Fruit fly (Drosophila melanogaster) ovary, adult (tissue): ENCODE data around the gene CG10435.

Experiments
- CG17801 ChIP-seq: fragments of 200-800 bp; optimal IDR thresholded peaks from 2 replicates; lab custom pipeline; 2019; ENCODE audit warnings: missing biosample characterization, mild to moderate bottlenecking, missing genetic modification characterization, moderate library complexity; ENCODE audit not compliant: partially characterized antibody

Gene CG10435

DNA sequence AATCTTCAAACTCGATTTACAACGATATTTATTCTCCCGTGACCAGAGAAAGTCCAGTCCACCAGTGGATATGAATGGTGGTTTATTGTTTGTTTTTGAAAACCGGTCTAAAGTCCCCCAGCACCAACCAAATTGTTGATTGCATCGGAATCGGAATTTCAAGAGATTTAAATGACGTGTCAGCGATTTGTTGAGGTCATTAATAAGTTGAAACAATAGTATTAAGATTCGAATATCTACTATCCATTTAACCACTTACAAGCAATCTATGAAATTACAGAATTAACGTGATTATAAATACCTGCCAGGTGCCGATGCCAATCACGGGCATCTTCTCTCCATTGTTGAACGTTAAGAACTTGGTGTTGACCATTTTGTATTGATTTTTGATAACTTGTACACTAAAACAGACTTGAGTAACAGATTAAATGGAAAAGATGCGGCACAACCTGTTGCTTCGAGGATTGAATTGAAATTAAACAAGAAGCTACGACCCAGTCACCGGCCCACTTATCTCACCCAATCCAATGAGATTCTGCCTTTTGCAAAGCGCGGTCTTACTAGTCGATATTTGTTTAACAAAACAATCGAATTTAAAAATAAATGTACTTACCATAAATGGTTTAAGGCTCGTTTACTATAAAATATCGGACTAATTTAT is 5.3 kb downstream of the CG10435 start, which contains the start of gene CG2767:
Gene CG2767, minus strand, starts transcription at position 516 of the 661 bp plus-strand sequence.
- TF ChIP-seq CG17801 (GFP tag; lab: Kevin White, UChicago): no peak

dm6 chr3R:8001074-8001669 is 11.8 kb downstream of the CG10435 start, which contains the start of the genes Kmn2 and CG2698:
Gene Kmn2 (minus strand): TSS chr3R:8001309.
Gene CG2698 (plus strand): TSS chr3R:8001562.
- TF ChIP-seq CG17801 (GFP tag; lab: Kevin White, UChicago): peak; percentile 90

DNA sequence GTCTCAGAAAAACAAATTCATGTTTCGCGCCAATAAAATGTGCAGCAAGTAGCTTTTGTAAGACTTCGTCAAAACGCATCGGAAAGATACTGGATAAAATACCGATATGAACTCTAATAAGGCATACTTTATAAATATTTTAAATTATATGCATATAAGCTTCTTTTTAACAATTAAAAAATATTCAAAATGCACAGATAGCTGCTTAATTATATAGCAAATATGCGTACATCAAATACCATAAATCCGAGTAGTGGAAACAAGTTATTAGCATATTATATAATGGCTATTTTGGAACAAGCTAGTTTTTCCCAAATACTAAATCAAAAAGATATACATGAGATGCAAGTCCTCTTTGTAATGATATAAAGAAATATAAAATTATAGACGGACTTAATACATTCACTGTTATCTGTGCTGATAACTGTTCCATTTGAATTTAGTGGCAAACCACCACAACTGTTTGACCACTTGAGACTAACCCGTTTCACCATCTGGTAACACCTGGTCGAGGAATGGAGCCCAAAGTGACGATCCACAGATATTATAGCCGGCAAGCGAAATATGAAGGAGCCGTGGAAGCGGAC is 13.4 kb downstream of the CG10435 start, which contains the start of gene PIG-H:
Gene PIG-H, plus strand, starts transcription at position 303 of the 587 bp plus-strand sequence.
- TF ChIP-seq CG17801 (GFP tag; lab: Kevin White, UChicago): no peak

- TF ChIP-seq CG17801 (GFP tag; lab: Kevin White, UChicago): no peak
Observed at dm6 chr3R:7998778-7999177, 14.2 kb downstream of the CG10435 start.

DNA sequence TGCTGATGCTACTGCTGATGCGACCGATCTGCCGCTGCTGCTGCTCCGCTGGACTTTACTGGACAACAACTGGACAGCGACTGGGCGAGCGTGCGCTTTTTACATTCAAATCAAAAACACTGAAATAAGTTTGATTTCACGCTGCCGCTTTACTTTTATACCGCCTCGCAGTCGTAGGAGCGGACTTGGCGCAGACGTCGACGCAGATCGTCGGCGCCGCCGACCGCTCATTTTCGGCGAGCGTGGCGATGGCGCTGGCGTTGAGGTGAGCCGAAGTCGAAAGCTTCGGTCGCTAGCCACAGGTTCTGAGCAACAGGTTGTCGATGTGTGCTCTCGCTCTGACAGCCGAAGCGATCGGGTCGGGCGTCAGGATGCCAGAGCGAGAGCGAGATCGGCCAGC is 17.3 kb downstream of the CG10435 start, which contains the start of gene Elovl7:
Gene Elovl7, minus strand, starts transcription at position 131 of the 400 bp plus-strand sequence.
- TF ChIP-seq CG17801 (GFP tag; lab: Kevin White, UChicago): no peak

dm6 chr3R:7994629-7995028 is 18.4 kb downstream of the CG10435 start:
- TF ChIP-seq CG17801 (GFP tag; lab: Kevin White, UChicago): no peak

dm6 chr3R:7993506-7993905 is 19.5 kb downstream of the CG10435 start:
- TF ChIP-seq CG17801 (GFP tag; lab: Kevin White, UChicago): no peak

DNA sequence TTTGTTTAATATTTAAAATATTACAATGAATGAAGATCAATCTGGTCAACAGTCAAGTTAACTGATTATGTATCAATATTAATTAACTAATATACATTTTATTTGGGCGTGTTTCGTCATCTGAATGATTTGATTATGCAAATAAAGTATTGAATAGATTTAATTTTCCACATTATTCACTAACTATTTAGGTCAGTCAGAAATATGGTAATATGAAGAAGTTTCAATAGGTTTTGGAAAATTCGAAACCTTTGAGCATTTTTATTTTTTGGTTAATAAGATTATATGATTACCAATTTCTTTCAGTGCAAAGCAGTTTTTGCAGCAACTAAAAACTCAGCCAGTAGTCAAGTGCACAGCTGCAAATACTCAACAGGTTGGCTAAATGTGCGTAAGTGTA is 20.9 kb downstream of the CG10435 start:
- TF ChIP-seq CG17801 (GFP tag; lab: Kevin White, UChicago): no peak

DNA sequence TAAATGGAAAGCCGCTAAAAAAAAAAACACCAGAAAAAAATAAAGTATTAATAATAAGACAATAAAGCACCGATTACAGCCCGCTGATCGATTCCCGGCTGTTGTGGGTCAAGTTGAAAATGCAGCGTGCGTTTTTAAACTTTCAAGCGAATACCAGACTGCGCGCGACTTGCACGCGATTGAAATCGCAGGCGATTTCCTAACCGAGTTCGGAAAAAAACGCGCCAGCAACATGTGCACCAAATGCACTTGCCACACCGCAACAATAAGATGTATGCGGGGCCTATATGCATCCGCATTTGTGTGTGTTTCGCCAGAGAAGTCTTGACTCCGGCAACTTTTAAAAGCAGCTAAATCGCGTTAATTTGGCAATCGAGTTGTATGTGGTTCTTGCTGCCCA is 21.6 kb downstream of the CG10435 start:
- no peak for TF ChIP-seq CG17801 (GFP tag; lab: Kevin White, UChicago)

dm6 chr3R:7990799-7991423 is 22.1 kb downstream of the CG10435 start:
- TF ChIP-seq CG17801 (GFP tag; lab: Kevin White, UChicago): no peak

dm6 chr3R:7990257-7990656 is 22.7 kb downstream of the CG10435 start:
- no peak for TF ChIP-seq CG17801 (GFP tag; lab: Kevin White, UChicago)

DNA sequence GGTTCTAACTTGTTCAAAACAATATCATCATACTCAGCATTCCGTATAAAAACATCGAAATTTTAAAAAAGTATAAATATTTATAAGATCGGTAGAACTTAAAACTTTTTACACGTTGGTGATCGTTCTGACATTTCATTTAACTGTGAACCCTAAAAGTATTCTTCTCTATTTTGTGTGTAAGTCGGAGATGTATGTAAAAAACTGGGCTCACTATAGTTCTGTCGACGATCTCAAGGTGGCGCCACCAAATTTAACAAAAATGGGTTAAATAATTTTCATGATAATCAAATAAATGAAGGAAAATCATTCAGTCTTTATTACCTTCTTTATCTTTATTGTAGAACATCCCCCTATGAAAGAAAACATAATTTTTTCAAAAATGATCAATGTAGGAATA is 31.6 kb downstream of the CG10435 start:
- no peak for TF ChIP-seq CG17801 (GFP tag; lab: Kevin White, UChicago)

DNA sequence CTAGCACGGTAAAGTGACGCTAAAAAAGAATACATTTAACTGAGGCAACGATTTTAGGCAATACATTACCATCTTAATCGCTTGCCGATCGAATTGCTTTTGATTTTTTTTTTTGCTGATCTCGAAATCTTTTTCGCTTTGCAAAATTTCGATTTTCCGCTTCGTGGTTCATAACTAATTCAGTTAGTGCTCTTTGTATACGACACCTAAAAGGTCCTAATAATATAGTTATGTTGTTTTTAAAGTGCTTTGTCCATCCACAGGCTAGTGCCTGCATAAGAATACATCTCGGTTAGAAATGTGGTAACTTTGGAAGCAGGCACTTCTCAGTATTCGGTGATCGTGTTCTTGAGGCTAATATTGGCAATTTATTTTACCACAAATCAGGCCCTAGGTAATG is 32.8 kb downstream of the CG10435 start, which contains the start of gene Sfp84E:
Gene Sfp84E, minus strand, starts transcription at position 101 of the 400 bp plus-strand sequence.
- no peak for TF ChIP-seq CG17801 (GFP tag; lab: Kevin White, UChicago)

- no peak for TF ChIP-seq CG17801 (GFP tag; lab: Kevin White, UChicago)
Observed at dm6 chr3R:7978379-7979009, 34.5 kb downstream of the CG10435 start, which contains the start of the genes CD98hc and Os-C. Gene CD98hc (minus strand): TSS chr3R:7978428. Gene Os-C (plus strand): TSS chr3R:7978959.
